Fruit fly (Drosophila melanogaster) whole organism, embryonic: ENCODE measurements around the gene CG34454.

Experiments used
- Antp ChIP-seq: fragments of 200-800 bp; sonication (Bioruptor generic); optimal IDR thresholded peaks from 3 replicates; lab custom pipeline; 2016; ENCODE audit warnings: missing biosample characterization, missing genetic modification characterization
- BtbVII ChIP-seq: fragments of 200-800 bp; sonication (Bioruptor generic); optimal IDR thresholded peaks from 3 replicates; lab custom pipeline; 2017; ENCODE audit warnings: missing biosample characterization, mild to moderate bottlenecking, missing genetic modification characterization
- CG17802 ChIP-seq: fragments of 200-800 bp; sonication (Bioruptor generic); optimal IDR thresholded peaks from 2 replicates; lab custom pipeline; 2018; ENCODE audit warnings: missing biosample characterization, mild to moderate bottlenecking, missing genetic modification characterization, moderate library complexity
- CG2116 ChIP-seq: fragments of 200-800 bp; sonication (Bioruptor generic); optimal IDR thresholded peaks from 3 replicates; lab custom pipeline; 2018; ENCODE audit warnings: missing biosample characterization, mild to moderate bottlenecking, missing genetic modification characterization
- CG6791 ChIP-seq: fragments of 200-800 bp; sonication (Bioruptor generic); IDR thresholded peaks from 3 replicates; pipeline ENCODE4 v1.3.6; 2022; ENCODE audit warnings: missing biosample characterization, missing genetic modification characterization; ENCODE audit not compliant: partially characterized antibody
- CG8478 ChIP-seq: fragments of >200 bp; optimal IDR thresholded peaks from 2 replicates; lab custom pipeline; 2018
- CTCF ChIP-seq: fragments of 200-800 bp; sonication (Bioruptor generic); optimal IDR thresholded peaks from 2 replicates; lab custom pipeline; 2017; ENCODE audit warnings: missing biosample characterization, mild to moderate bottlenecking, missing genetic modification characterization, moderate library complexity
- CoRest ChIP-seq: fragments of 200-800 bp; sonication (Bioruptor generic); optimal IDR thresholded peaks from 3 replicates; lab custom pipeline; 2018; ENCODE audit warnings: missing biosample characterization, mild to moderate bottlenecking, missing genetic modification characterization, moderate library complexity
- Oli ChIP-seq: fragments of 200-800 bp; sonication (Bioruptor generic); optimal IDR thresholded peaks from 2 replicates; lab custom pipeline; 2018; ENCODE audit warnings: missing biosample characterization, mild to moderate bottlenecking, missing genetic modification characterization, moderate library complexity
- Spps ChIP-seq: fragments of 200-800 bp; sonication (Bioruptor generic); optimal IDR thresholded peaks from 2 replicates; lab custom pipeline; 2018; ENCODE audit warnings: missing biosample characterization, mild to moderate bottlenecking, missing genetic modification characterization
- Xbp1 ChIP-seq: fragments of 200-800 bp; sonication (Bioruptor generic); optimal IDR thresholded peaks from 3 replicates; lab custom pipeline; 2016; ENCODE audit warnings: missing biosample characterization, mild to moderate bottlenecking, missing genetic modification characterization
- chm ChIP-seq: fragments of 200-800 bp; sonication (Bioruptor generic); IDR thresholded peaks from 2 replicates; pipeline ENCODE4 v1.3.6; 2022; ENCODE audit warnings: missing biosample characterization, missing genetic modification characterization
- ham ChIP-seq: fragments of 200-800 bp; sonication (Bioruptor generic); IDR thresholded peaks from 2 replicates; pipeline ENCODE4 v1.3.6; 2022; ENCODE audit warnings: missing biosample characterization, missing genetic modification characterization

- no peak for TF ChIP-seq ham
- TF ChIP-seq CG6791 = peak; percentile 4; the same call in 2 of the 3 replicates
- no peak for TF ChIP-seq CG17802 (tag; lab: Kevin White, UChicago)
- no peak for TF ChIP-seq Spps (tag; lab: Kevin White, UChicago)
- TF ChIP-seq Oli (tag; lab: Kevin White, UChicago) = no peak
- no peak for TF ChIP-seq BtbVII
- no peak for TF ChIP-seq CoRest
- no peak for TF ChIP-seq Xbp1 (GFP tag; lab: Kevin White, UChicago)
- TF ChIP-seq CG8478 (lab: Kevin White, UChicago) = peak; percentile 91
- no peak for TF ChIP-seq CG2116 (GFP tag; lab: Kevin White, UChicago)
- peak; percentile 68; the same call in 1 of the 2 replicates for TF ChIP-seq chm (GFP tag; lab: Robert Waterston, UW)
- TF ChIP-seq Antp (GFP tag; lab: Kevin White, UChicago) = peak; percentile 45
- peak; percentile 37 for TF ChIP-seq CTCF (GFP tag; lab: Kevin White, UChicago)
Measured at dm6 chr3L:199050-199745, 33.0 kb downstream of the CG34454 start.
